Worm (Caenorhabditis elegans) whole organism, L3 larva: ENCODE results near the gene srg-41.
A peak's percentile ranks its signal among the peaks of the same experiment; 100 is the strongest.

Experiments
- R02D3.7 ChIP-seq: fragments of 150-350 bp; optimal IDR thresholded peaks from 2 replicates; lab custom pipeline; 2014; ENCODE audit warnings: missing biosample characterization, missing genetic modification characterization
- ZK546.5 ChIP-seq: sonication (generic microtip); optimal IDR thresholded peaks from 2 replicates; lab custom pipeline; 2017; ENCODE audit warnings: missing biosample characterization, missing genetic modification characterization
- aly-2 ChIP-seq: fragments of 150-350 bp; optimal IDR thresholded peaks from 2 replicates; lab custom pipeline; 2014; ENCODE audit warnings: missing biosample characterization, missing genetic modification characterization
- ama-1 ChIP-seq: fragments of 150-350 bp; optimal IDR thresholded peaks from 2 replicates; lab custom pipeline; 2018
- ceh-16 ChIP-seq: sonication (generic microtip); optimal IDR thresholded peaks from 2 replicates; lab custom pipeline; 2017; ENCODE audit warnings: missing biosample characterization, missing genetic modification characterization
- ceh-28 ChIP-seq: fragments of 150-350 bp; optimal IDR thresholded peaks from 2 replicates; lab custom pipeline; 2014; ENCODE audit warnings: missing biosample characterization, missing genetic modification reagents, missing genetic modification characterization
- ceh-82 ChIP-seq: fragments of 150-350 bp; optimal IDR thresholded peaks from 2 replicates; lab custom pipeline; 2014; ENCODE audit warnings: missing biosample characterization, missing genetic modification characterization
- ceh-9 ChIP-seq: sonication (generic microtip); optimal IDR thresholded peaks from 2 replicates; lab custom pipeline; 2018; ENCODE audit warnings: missing biosample characterization, missing genetic modification characterization
- egl-5 ChIP-seq: fragments of 150-350 bp; optimal IDR thresholded peaks from 2 replicates; lab custom pipeline; 2017; ENCODE audit warnings: missing biosample characterization, missing genetic modification reagents, missing genetic modification characterization, inconsistent platforms
- elt-1 ChIP-seq: fragments of 150-350 bp; optimal IDR thresholded peaks from 2 replicates; lab custom pipeline; 2014; ENCODE audit warnings: missing biosample characterization, missing genetic modification characterization
- elt-2 ChIP-seq: sonication (generic microtip); optimal IDR thresholded peaks from 2 replicates; lab custom pipeline; 2016; ENCODE audit warnings: missing genetic modification reagents, mild to moderate bottlenecking, missing genetic modification characterization, missing compliant biosample characterization
- elt-3 ChIP-seq, 3 experiments: fragments of 150-350 bp in 1 of 3; sonication (generic microtip) in 2 of 3; optimal IDR thresholded peaks; 2 replicates in 2 of 3; 4 replicates in 1 of 3; lab custom pipeline; 2014 to 2017; ENCODE audit warnings: missing biosample characterization in 3 of 3, missing genetic modification characterization in 3 of 3
- eor-1 ChIP-seq, 2 experiments: fragments of 150-350 bp; optimal IDR thresholded peaks; 2 replicates each; lab custom pipeline; 2014 to 2018; ENCODE audit warnings: missing biosample characterization in 2 of 2, missing genetic modification characterization in 2 of 2
- fkh-10 ChIP-seq: sonication (generic microtip); optimal IDR thresholded peaks from 2 replicates; lab custom pipeline; 2017; ENCODE audit warnings: missing biosample characterization, missing genetic modification reagents, missing genetic modification characterization
- fos-1 ChIP-seq: fragments of 150-350 bp; optimal IDR thresholded peaks from 2 replicates; lab custom pipeline; 2014; ENCODE audit warnings: missing biosample characterization, missing genetic modification characterization
- hmg-11 ChIP-seq: sonication (generic microtip); optimal IDR thresholded peaks from 2 replicates; lab custom pipeline; 2016; ENCODE audit warnings: missing genetic modification characterization, missing compliant biosample characterization
- jun-1 ChIP-seq: fragments of 150-350 bp; optimal IDR thresholded peaks from 2 replicates; lab custom pipeline; 2014; ENCODE audit warnings: missing biosample characterization, missing genetic modification reagents, missing genetic modification characterization
- lin-15B ChIP-seq: fragments of 150-350 bp; optimal IDR thresholded peaks from 2 replicates; lab custom pipeline; 2014; ENCODE audit warnings: missing biosample characterization, missing genetic modification characterization
- lin-39 ChIP-seq: fragments of 150-350 bp; optimal IDR thresholded peaks from 2 replicates; lab custom pipeline; 2018; ENCODE audit warnings: missing biosample characterization, missing genetic modification reagents, missing genetic modification characterization
- lsy-12 ChIP-seq: sonication (generic microtip); optimal IDR thresholded peaks from 2 replicates; lab custom pipeline; 2016; ENCODE audit warnings: mild to moderate bottlenecking, missing genetic modification characterization, missing compliant biosample characterization
- mdl-1 ChIP-seq: fragments of 150-350 bp; optimal IDR thresholded peaks from 2 replicates; lab custom pipeline; 2014; ENCODE audit warnings: missing biosample characterization, missing genetic modification characterization
- mml-1 ChIP-seq: fragments of 150-350 bp; sonication (generic microtip); optimal IDR thresholded peaks from 3 replicates; lab custom pipeline; 2014; ENCODE audit warnings: missing biosample characterization, missing genetic modification characterization
- nfya-1 ChIP-seq: sonication (generic microtip); optimal IDR thresholded peaks from 2 replicates; lab custom pipeline; 2017; ENCODE audit warnings: missing genetic modification characterization, mild to moderate bottlenecking, missing compliant biosample characterization, antibody characterized with exemption, moderate library complexity; ENCODE audit not compliant: insufficient read depth
- nhr-11 ChIP-seq: fragments of 150-350 bp; optimal IDR thresholded peaks from 2 replicates; lab custom pipeline; 2014; ENCODE audit warnings: missing biosample characterization, missing genetic modification characterization
- nhr-12 ChIP-seq: fragments of 150-350 bp; optimal IDR thresholded peaks from 2 replicates; lab custom pipeline; 2014; ENCODE audit warnings: missing biosample characterization, missing genetic modification characterization
- nhr-23 ChIP-seq: fragments of 150-350 bp; optimal IDR thresholded peaks from 2 replicates; lab custom pipeline; 2014; ENCODE audit warnings: missing biosample characterization, missing genetic modification reagents, missing genetic modification characterization
- nhr-237 ChIP-seq: fragments of 150-350 bp; optimal IDR thresholded peaks from 2 replicates; lab custom pipeline; 2014; ENCODE audit warnings: missing biosample characterization, missing genetic modification characterization
- nhr-25 ChIP-seq: sonication (generic microtip); optimal IDR thresholded peaks from 2 replicates; lab custom pipeline; 2017; ENCODE audit warnings: missing biosample characterization, missing genetic modification characterization
- nhr-43 ChIP-seq: sonication (generic microtip); optimal IDR thresholded peaks from 2 replicates; lab custom pipeline; 2016; ENCODE audit warnings: mild to moderate bottlenecking, missing genetic modification characterization, missing compliant biosample characterization; ENCODE audit not compliant: poor library complexity, severe bottlenecking
- nhr-67 ChIP-seq: fragments of 150-350 bp; optimal IDR thresholded peaks from 2 replicates; lab custom pipeline; 2014; ENCODE audit warnings: missing biosample characterization, missing genetic modification characterization
- nhr-76 ChIP-seq: fragments of 150-350 bp; sonication (generic microtip); optimal IDR thresholded peaks from 5 replicates; lab custom pipeline; 2014; ENCODE audit warnings: missing biosample characterization, missing genetic modification characterization
- nhr-77 ChIP-seq: fragments of 150-350 bp; optimal IDR thresholded peaks from 2 replicates; lab custom pipeline; 2014; ENCODE audit warnings: missing biosample characterization, missing genetic modification characterization
- pha-4 ChIP-seq: fragments of 150-350 bp; optimal IDR thresholded peaks from 2 replicates; lab custom pipeline; 2014; ENCODE audit warnings: missing biosample characterization, missing genetic modification reagents, missing genetic modification characterization
- sea-2 ChIP-seq: fragments of 150-350 bp; sonication (generic microtip); optimal IDR thresholded peaks from 4 replicates; lab custom pipeline; 2014; ENCODE audit warnings: missing biosample characterization, missing genetic modification reagents, missing genetic modification characterization
- skn-1 ChIP-seq: fragments of 150-350 bp; optimal IDR thresholded peaks from 2 replicates; lab custom pipeline; 2014; ENCODE audit warnings: missing biosample characterization, missing genetic modification characterization
- tbx-2 ChIP-seq: sonication (generic microtip); optimal IDR thresholded peaks from 2 replicates; lab custom pipeline; 2016; ENCODE audit warnings: mild to moderate bottlenecking, missing genetic modification characterization, missing compliant biosample characterization
- unc-39 ChIP-seq: sonication (generic microtip); optimal IDR thresholded peaks from 4 replicates; lab custom pipeline; 2017; ENCODE audit warnings: missing biosample characterization, missing genetic modification characterization
- unc-62 ChIP-seq: fragments of 150-350 bp; sonication (generic microtip); optimal IDR thresholded peaks from 4 replicates; lab custom pipeline; 2014; ENCODE audit warnings: missing biosample characterization, missing genetic modification reagents, missing genetic modification characterization
- zag-1 ChIP-seq: fragments of 150-350 bp; optimal IDR thresholded peaks from 2 replicates; lab custom pipeline; 2014; ENCODE audit warnings: missing biosample characterization, missing genetic modification characterization
- ztf-11 ChIP-seq: fragments of 150-350 bp; optimal IDR thresholded peaks from 2 replicates; lab custom pipeline; 2014; ENCODE audit warnings: missing biosample characterization, missing genetic modification characterization
- ztf-4 ChIP-seq: fragments of 150-350 bp; optimal IDR thresholded peaks from 2 replicates; lab custom pipeline; 2014; ENCODE audit warnings: missing biosample characterization, missing genetic modification characterization

srg-41 gene

DNA sequence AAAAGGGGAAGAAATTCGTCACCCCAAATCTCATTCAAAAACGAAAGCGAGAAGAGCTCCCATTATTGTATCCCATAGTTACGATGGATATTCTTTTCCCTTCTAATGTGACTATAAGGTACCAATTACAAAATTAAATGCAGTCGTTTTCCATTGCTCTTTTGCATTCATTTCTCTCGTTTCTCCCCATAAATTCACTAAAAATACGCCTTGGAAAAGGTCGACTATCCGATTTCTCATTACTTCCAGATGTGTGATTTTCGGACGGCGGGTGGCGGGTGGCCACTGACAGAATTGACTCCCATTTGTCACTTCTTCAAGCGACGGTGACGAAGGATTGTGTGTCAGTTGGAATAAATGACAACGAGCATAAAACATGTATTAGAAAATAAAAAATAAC lies 28.2 kb downstream of the srg-41 start:
- TF ChIP-seq nfya-1 (tag; lab: Kevin White, UChicago) = no peak
- no peak for TF ChIP-seq lin-39
- no peak for TF ChIP-seq fkh-10 (GFP tag; lab: Kevin White, UChicago)
- TF ChIP-seq tbx-2 (tag; lab: Kevin White, UChicago) = no peak
- TF ChIP-seq nhr-12 (tag; lab: Kevin White, UChicago) = no peak
- TF ChIP-seq ztf-11 = no peak
- TF ChIP-seq nhr-23 (tag; lab: Kevin White, UChicago) = no peak
- TF ChIP-seq mdl-1 (tag; lab: Kevin White, UChicago) = no peak
- TF ChIP-seq unc-62 (GFP tag; lab: Kevin White, UChicago) = no peak
- no peak for TF ChIP-seq ceh-16 (tag; lab: Kevin White, UChicago)
- no peak for TF ChIP-seq elt-3 (tag; optimal IDR thresholded peaks at IDR 0.05; lab: Kevin White, UChicago)
- TF ChIP-seq nhr-67 (tag; lab: Kevin White, UChicago) = no peak
- no peak for TF ChIP-seq ama-1 (lab: Kevin White, UChicago)
- TF ChIP-seq ceh-9 = no peak
- no peak for TF ChIP-seq jun-1 (tag; lab: Kevin White, UChicago)
- TF ChIP-seq nhr-76 = no peak
- TF ChIP-seq ztf-4 = no peak
- no peak for TF ChIP-seq lsy-12 (tag; lab: Kevin White, UChicago)
- no peak for TF ChIP-seq nhr-25
- no peak for TF ChIP-seq pha-4 (tag; lab: Kevin White, UChicago)

ce11 chrV:11131801-11132200 lies 29.9 kb downstream of the srg-41 start:
- TF ChIP-seq nhr-77 (tag; lab: Kevin White, UChicago) = no peak
- TF ChIP-seq elt-1 (tag; lab: Kevin White, UChicago) = no peak
- TF ChIP-seq fos-1 = no peak
- no peak for TF ChIP-seq eor-1 (tag; optimal IDR thresholded peaks at IDR 0.05; lab: Kevin White, UChicago)
- TF ChIP-seq egl-5 = no peak
- TF ChIP-seq unc-39 (tag; lab: Kevin White, UChicago) = no peak
- no peak for TF ChIP-seq ztf-11
- TF ChIP-seq ceh-16 (tag; lab: Kevin White, UChicago) = no peak
- TF ChIP-seq fkh-10 (GFP tag; lab: Kevin White, UChicago) = no peak
- no peak for TF ChIP-seq ceh-82 (tag; lab: Kevin White, UChicago)
- no peak for TF ChIP-seq nhr-43 (tag; lab: Kevin White, UChicago)
- TF ChIP-seq nhr-237 = no peak

ce11 chrV:11127197-11127596 lies 34.5 kb downstream of the srg-41 start, which contains the start of gene jmjd-5:
Gene jmjd-5, plus strand, starts transcription at chrV:11127497.
- TF ChIP-seq ceh-82 (tag; lab: Kevin White, UChicago) (no peak), unc-39 (tag; lab: Kevin White, UChicago) (no peak), ama-1 (lab: Kevin White, UChicago) (no peak)

- no peak for TF ChIP-seq ztf-11
- TF ChIP-seq zag-1 (tag; lab: Kevin White, UChicago) = no peak
- TF ChIP-seq jun-1 (tag; lab: Kevin White, UChicago) = no peak
- TF ChIP-seq ceh-82 (tag; lab: Kevin White, UChicago) = no peak
- no peak for TF ChIP-seq pha-4 (tag; lab: Kevin White, UChicago)
- TF ChIP-seq nhr-76 = no peak
- TF ChIP-seq fkh-10 (GFP tag; lab: Kevin White, UChicago) = no peak
- no peak for TF ChIP-seq nhr-25
- no peak for TF ChIP-seq unc-62 (GFP tag; lab: Kevin White, UChicago)
These were observed 36.8 kb downstream of the srg-41 start, which contains the start of gene C06H2.2 for ce11 chrV:11124922-11125321. Gene C06H2.2, plus strand, starts transcription at chrV:11125222.

DNA sequence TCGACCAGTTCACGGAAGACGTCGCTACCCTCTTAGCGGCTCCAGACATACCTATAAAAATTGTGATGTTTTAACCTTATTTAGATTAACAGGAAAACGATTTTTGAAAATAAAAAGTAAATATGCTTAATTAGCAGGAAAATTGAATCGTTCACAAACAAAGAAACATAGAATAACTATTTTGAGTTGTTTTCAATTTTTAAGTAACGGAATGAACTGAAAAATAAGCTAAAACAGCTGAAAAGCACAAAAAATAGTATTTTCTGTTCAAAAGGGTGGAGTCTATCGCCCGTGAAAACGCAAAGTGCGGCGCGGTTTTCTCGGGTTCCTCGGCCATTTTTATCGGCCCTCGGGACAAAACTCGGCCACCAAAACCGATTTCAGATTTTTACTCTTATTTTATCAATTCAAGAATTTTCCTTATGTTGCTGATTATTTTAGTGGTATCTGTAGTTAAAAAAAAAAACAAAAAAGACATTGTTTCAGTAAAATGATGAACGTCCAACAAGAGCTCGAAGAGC lies 37.8 kb downstream of the srg-41 start, which contains the start of the genes atp-5 and lmtr-3:
Gene atp-5 (minus strand): TSS at position 51 of the 521 bp plus-strand sequence.
Gene lmtr-3 (plus strand): TSS at position 370 of the 521 bp plus-strand sequence.
- TF ChIP-seq nhr-237 (no peak), nhr-77 (tag; lab: Kevin White, UChicago) (no peak), fkh-10 (GFP tag; lab: Kevin White, UChicago) (no peak), pha-4 (tag; lab: Kevin White, UChicago) (peak; percentile 81), lin-15B (peak; percentile 85), elt-2 (tag; lab: Kevin White, UChicago) (peak; percentile 64), ceh-16 (tag; lab: Kevin White, UChicago) (no peak), elt-1 (tag; lab: Kevin White, UChicago) (no peak), lsy-12 (tag; lab: Kevin White, UChicago) (peak; percentile 52), elt-3 (tag; optimal IDR thresholded peaks at IDR 0.05; lab: Kevin White, UChicago) (no peak), R02D3.7 (tag; lab: Kevin White, UChicago) (peak; percentile 14), nhr-25 (peak; percentile 64), mdl-1 (tag; lab: Kevin White, UChicago) (no peak), sea-2 (GFP tag; lab: Kevin White, UChicago) (no peak), mml-1 (tag; lab: Kevin White, UChicago) (no peak), ceh-82 (tag; lab: Kevin White, UChicago) (no peak), nhr-23 (tag; lab: Kevin White, UChicago) (peak; percentile 52), aly-2 (tag; lab: Kevin White, UChicago) (no peak), unc-62 (GFP tag; lab: Kevin White, UChicago) (no peak), ztf-11 (no peak), ZK546.5 (tag; lab: Kevin White, UChicago) (no peak), ztf-4 (no peak), hmg-11 (tag; lab: Kevin White, UChicago) (peak; percentile 80), fos-1 (no peak), nhr-11 (tag; lab: Kevin White, UChicago) (no peak), skn-1 (no peak), nhr-12 (tag; lab: Kevin White, UChicago) (no peak), ceh-28 (tag; lab: Kevin White, UChicago) (no peak), nhr-43 (tag; lab: Kevin White, UChicago) (peak; percentile 91), nfya-1 (tag; lab: Kevin White, UChicago) (peak; percentile 74), ama-1 (lab: Kevin White, UChicago) (no peak)
